Fruit fly (Drosophila melanogaster): Measurements from ENCODE around the gene CG18662.

CG18662 gene

DNA sequence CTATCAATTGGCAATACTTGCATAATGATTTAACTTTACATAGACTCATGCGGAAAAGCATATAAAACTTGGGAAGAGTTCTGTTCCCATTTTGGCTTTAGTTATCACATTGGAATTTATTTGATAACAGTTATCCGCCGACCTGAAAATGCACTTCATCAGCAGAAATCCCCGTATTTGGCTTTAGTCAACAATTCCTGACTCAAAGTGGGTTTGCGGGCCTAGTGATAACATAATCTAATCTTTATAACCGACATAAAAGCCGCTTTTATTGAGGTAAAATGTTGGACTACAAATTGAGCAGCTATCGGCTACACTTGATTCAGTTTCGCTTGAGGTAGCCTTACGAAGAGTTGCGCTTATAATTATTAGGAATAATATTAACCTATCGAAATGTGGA is 29.8 kb downstream of the CG18662 start, which contains the start of gene CG9568:
Gene CG9568, plus strand, starts transcription at position 317 of the 400 bp plus-strand sequence.
- TF ChIP-seq EcR (GFP tag; optimal IDR thresholded peaks at IDR 0.05) (no peak), Dll (optimal IDR thresholded peaks at IDR 0.05) (no peak), psq (optimal IDR thresholded peaks at IDR 0.05) (no peak), pan (optimal IDR thresholded peaks at IDR 0.05) (no peak), CG8478 (optimal IDR thresholded peaks at IDR 0.05) (no peak), usp (GFP tag; optimal IDR thresholded peaks at IDR 0.05) (no peak)

DNA sequence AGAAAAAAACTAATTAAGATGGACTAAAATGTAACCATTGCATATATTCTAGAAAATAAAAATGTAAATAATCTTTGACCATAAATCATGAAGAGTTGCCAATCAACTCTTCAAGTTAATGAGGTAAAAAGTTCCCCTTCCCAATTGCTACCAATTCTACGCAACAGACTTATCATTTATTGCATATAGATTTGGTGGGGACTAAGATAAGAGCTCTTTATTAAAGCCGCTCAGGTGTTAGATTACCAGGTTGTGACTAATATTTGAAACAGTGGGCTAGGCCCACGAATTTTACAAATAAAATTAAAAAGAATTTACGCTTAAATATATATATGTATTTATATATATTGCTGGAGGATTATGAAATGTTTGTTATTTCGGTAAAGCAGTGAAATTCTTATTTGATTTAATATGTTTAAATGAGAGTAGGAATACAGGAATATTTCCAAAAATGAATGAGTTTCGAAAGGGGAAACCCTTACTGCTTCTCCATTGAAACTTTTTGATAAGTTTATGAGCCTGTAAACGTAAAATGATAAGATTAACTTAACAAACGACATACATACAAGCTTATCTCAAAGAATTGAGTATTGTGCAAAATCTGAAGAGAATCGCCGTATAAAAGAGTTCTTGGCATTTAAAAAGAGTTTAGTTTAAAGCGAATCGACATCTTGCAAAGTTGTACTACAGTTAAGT is 31.2 kb downstream of the CG18662 start, which contains the start of gene CG13102:
Gene CG13102, plus strand, starts transcription at position 646 of the 696 bp plus-strand sequence.
- TF ChIP-seq Dll (optimal IDR thresholded peaks at IDR 0.05): no peak
- no peak for TF ChIP-seq EcR (GFP tag; optimal IDR thresholded peaks at IDR 0.05)
- TF ChIP-seq pan (optimal IDR thresholded peaks at IDR 0.05): no peak
- no peak for TF ChIP-seq psq (optimal IDR thresholded peaks at IDR 0.05)
- TF ChIP-seq CG8478 (optimal IDR thresholded peaks at IDR 0.05): no peak
- TF ChIP-seq usp (GFP tag; optimal IDR thresholded peaks at IDR 0.05): no peak

- TF ChIP-seq Dll (optimal IDR thresholded peaks at IDR 0.05): no peak
- TF ChIP-seq psq (optimal IDR thresholded peaks at IDR 0.05): no peak
- no peak for TF ChIP-seq EcR (GFP tag; optimal IDR thresholded peaks at IDR 0.05)
- no peak for TF ChIP-seq usp (GFP tag; optimal IDR thresholded peaks at IDR 0.05)
- no peak for TF ChIP-seq CG8478 (optimal IDR thresholded peaks at IDR 0.05)
- TF ChIP-seq pan (optimal IDR thresholded peaks at IDR 0.05): no peak
These were observed 33.5 kb downstream of the CG18662 start, which contains the start of gene Rcd-1r for dm6 chr2L:9013968-9014367. Gene Rcd-1r, minus strand, starts transcription at chr2L:9014068.

- TF ChIP-seq Dll (optimal IDR thresholded peaks at IDR 0.05) (no peak), usp (GFP tag; optimal IDR thresholded peaks at IDR 0.05) (no peak), pan (optimal IDR thresholded peaks at IDR 0.05) (no peak), EcR (GFP tag; optimal IDR thresholded peaks at IDR 0.05) (no peak), psq (optimal IDR thresholded peaks at IDR 0.05) (no peak)
These were observed 39.0 kb downstream of the CG18662 start for dm6 chr2L:9019438-9019837.

DNA sequence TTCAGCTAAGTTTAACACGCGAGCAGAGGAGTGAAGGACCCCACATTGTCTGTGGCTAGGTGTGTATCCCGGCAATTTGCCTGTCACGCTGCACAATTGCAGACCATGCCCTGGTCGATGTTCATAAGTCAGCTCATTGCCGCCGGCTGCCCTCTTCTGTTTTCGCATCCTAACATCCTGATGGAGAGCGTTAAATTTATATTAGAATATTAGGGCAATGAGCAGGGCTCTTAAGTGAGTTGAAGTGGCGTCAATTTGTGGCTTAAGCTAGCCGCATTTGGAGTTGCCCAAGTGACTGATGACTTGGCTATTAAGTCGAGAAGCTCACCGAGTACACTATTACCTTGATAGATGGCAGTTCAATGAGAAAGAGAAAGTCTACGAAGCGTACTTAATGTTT is 45.7 kb downstream of the CG18662 start:
- TF ChIP-seq psq (optimal IDR thresholded peaks at IDR 0.05) (no peak), EcR (GFP tag; optimal IDR thresholded peaks at IDR 0.05) (no peak)
